Fruit fly (Drosophila melanogaster) whole organism, embryonic: ENCODE measurements around the gene Ctr1B.

Source experiments
- Ada2b ChIP-seq: fragments of 200-800 bp; sonication (Bioruptor generic); IDR thresholded peaks from 2 replicates; pipeline ENCODE4 v1.3.6; 2022; ENCODE audit warnings: missing biosample characterization, missing genetic modification characterization
- Asciz ChIP-seq: fragments of 200-800 bp; sonication (Bioruptor generic); optimal IDR thresholded peaks from 2 replicates; lab custom pipeline; 2017; ENCODE audit warnings: missing biosample characterization, mild to moderate bottlenecking, missing genetic modification characterization, missing genetic modification reagents
- CG10543 ChIP-seq: fragments of 200-800 bp; sonication (Bioruptor generic); optimal IDR thresholded peaks from 3 replicates; lab custom pipeline; 2017; ENCODE audit warnings: missing biosample characterization, mild to moderate bottlenecking, missing genetic modification characterization, moderate library complexity
- CG10959 ChIP-seq: fragments of 200-800 bp; sonication (Bioruptor generic); IDR thresholded peaks from 2 replicates; pipeline ENCODE4 v1.3.6; 2022; ENCODE audit warnings: missing biosample characterization, missing genetic modification characterization
- CG11695 ChIP-seq: fragments of 200-800 bp; sonication (Bioruptor generic); IDR thresholded peaks from 3 replicates; pipeline ENCODE4 v1.3.6; 2022; ENCODE audit warnings: missing biosample characterization, missing genetic modification characterization
- CG12659 ChIP-seq: fragments of 200-800 bp; sonication (Bioruptor generic); optimal IDR thresholded peaks from 3 replicates; lab custom pipeline; 2017; ENCODE audit warnings: mild to moderate bottlenecking, missing biosample characterization, missing genetic modification reagents, missing genetic modification characterization
- CG15479 ChIP-seq: fragments of 200-800 bp; sonication (Bioruptor generic); optimal IDR thresholded peaks from 3 replicates; lab custom pipeline; 2019; ENCODE audit warnings: missing biosample characterization, mild to moderate bottlenecking, missing genetic modification characterization, moderate library complexity
- CG16815 ChIP-seq: fragments of 200-800 bp; sonication (Bioruptor generic); optimal IDR thresholded peaks from 3 replicates; lab custom pipeline; 2017; ENCODE audit warnings: missing biosample characterization, mild to moderate bottlenecking, missing genetic modification characterization
- CG1792 ChIP-seq: fragments of 200-800 bp; sonication (Bioruptor generic); optimal IDR thresholded peaks from 2 replicates; lab custom pipeline; 2016; ENCODE audit warnings: missing biosample characterization, missing genetic modification characterization
- CG32772 ChIP-seq: fragments of 200-800 bp; sonication (Bioruptor generic); IDR thresholded peaks from 2 replicates; pipeline ENCODE4 v1.3.6; 2022; ENCODE audit warnings: missing biosample characterization, missing genetic modification characterization
- CG42726 ChIP-seq: fragments of 200-800 bp; sonication (Bioruptor generic); IDR thresholded peaks from 2 replicates; pipeline ENCODE4 v1.3.6; 2022; ENCODE audit warnings: missing biosample characterization, missing genetic modification characterization; ENCODE audit not compliant: partially characterized antibody
- CG5953 ChIP-seq: fragments of 200-800 bp; sonication (Bioruptor generic); IDR thresholded peaks from 2 replicates; pipeline ENCODE4 v1.3.6; 2022; ENCODE audit warnings: missing biosample characterization, missing genetic modification characterization
- CG8281 ChIP-seq: fragments of 200-800 bp; sonication (Bioruptor generic); optimal IDR thresholded peaks from 2 replicates; lab custom pipeline; 2018; ENCODE audit warnings: missing biosample characterization, mild to moderate bottlenecking, missing genetic modification characterization, moderate library complexity
- CG8924 ChIP-seq: fragments of 200-800 bp; optimal IDR thresholded peaks from 3 replicates; lab custom pipeline; 2019; ENCODE audit warnings: missing biosample characterization, mild to moderate bottlenecking, missing genetic modification characterization, moderate library complexity
- Deaf1 ChIP-seq: fragments of 200-800 bp; optimal IDR thresholded peaks from 3 replicates; lab custom pipeline; 2019; ENCODE audit warnings: missing biosample characterization, mild to moderate bottlenecking, missing genetic modification characterization, moderate library complexity
- Dfd ChIP-seq, 2 experiments: fragments of >200 bp; optimal IDR thresholded peaks; 2 replicates each; lab custom pipeline; 2017; ENCODE audit warnings: missing biosample characterization in 2 of 2, missing genetic modification characterization in 2 of 2
- Doc3 ChIP-seq: fragments of 200-800 bp; sonication (Bioruptor generic); IDR thresholded peaks from 3 replicates; pipeline ENCODE4 v1.3.6; 2022; ENCODE audit warnings: missing biosample characterization, missing genetic modification characterization; ENCODE audit not compliant: partially characterized antibody
- E2f2 ChIP-seq: fragments of 200-800 bp; sonication (Bioruptor generic); IDR thresholded peaks from 2 replicates; pipeline ENCODE4 v1.3.6; 2022; ENCODE audit warnings: missing biosample characterization, missing genetic modification characterization
- GATAe ChIP-seq: fragments of 200-800 bp; sonication (Bioruptor generic); conservative IDR thresholded peaks from 2 replicates; pipeline ENCODE4 v1.3.6; 2022; ENCODE audit warnings: missing biosample characterization, missing genetic modification characterization
- HLH54F ChIP-seq: fragments of 200-800 bp; sonication (Bioruptor generic); optimal IDR thresholded peaks from 3 replicates; lab custom pipeline; 2016; ENCODE audit warnings: missing biosample characterization, missing genetic modification characterization
- Lhr ChIP-seq: fragments of 200-800 bp; sonication (Bioruptor generic); optimal IDR thresholded peaks from 3 replicates; lab custom pipeline; 2017; ENCODE audit warnings: mild to moderate bottlenecking, missing biosample characterization, missing genetic modification reagents, missing genetic modification characterization
- MESR4 ChIP-seq: fragments of 200-800 bp; sonication (Bioruptor generic); optimal IDR thresholded peaks from 2 replicates; lab custom pipeline; 2018; ENCODE audit warnings: missing biosample characterization, mild to moderate bottlenecking, missing genetic modification characterization, moderate library complexity
- Max ChIP-seq: fragments of 200-800 bp; sonication (Bioruptor generic); optimal IDR thresholded peaks from 2 replicates; lab custom pipeline; 2016; ENCODE audit warnings: missing biosample characterization, mild to moderate bottlenecking, missing genetic modification characterization
- Med ChIP-seq: fragments of 200-800 bp; sonication (Bioruptor generic); peaks from one replicate; lab custom pipeline; 2016; ENCODE audit warnings: missing biosample characterization, missing genetic modification characterization, mild to moderate bottlenecking, inconsistent platforms, moderate library complexity
- Myb ChIP-seq: fragments of 200-800 bp; sonication (Bioruptor generic); optimal IDR thresholded peaks from 2 replicates; lab custom pipeline; 2016; ENCODE audit warnings: missing biosample characterization, missing genetic modification characterization
- NC2α ChIP-seq: fragments of 200-800 bp; sonication (Bioruptor generic); optimal IDR thresholded peaks from 2 replicates; lab custom pipeline; 2016; ENCODE audit warnings: missing biosample characterization, missing genetic modification characterization
- Nf-YB ChIP-seq: fragments of 200-800 bp; sonication (Bioruptor generic); optimal IDR thresholded peaks from 3 replicates; lab custom pipeline; 2019; ENCODE audit warnings: missing biosample characterization, mild to moderate bottlenecking, missing genetic modification characterization, moderate library complexity
- Nf-YC ChIP-seq: fragments of 200-800 bp; optimal IDR thresholded peaks from 3 replicates; lab custom pipeline; 2019; ENCODE audit warnings: missing biosample characterization, mild to moderate bottlenecking, missing genetic modification characterization, moderate library complexity
- Sin3A ChIP-seq: fragments of >200 bp; optimal IDR thresholded peaks from 2 replicates; lab custom pipeline; 2018
- Sry-δ ChIP-seq: fragments of 200-800 bp; sonication (Bioruptor generic); optimal IDR thresholded peaks from 2 replicates; lab custom pipeline; 2016; ENCODE audit warnings: missing biosample characterization, missing genetic modification characterization
- Taf1 ChIP-seq: fragments of 200-800 bp; sonication (Bioruptor generic); IDR thresholded peaks from 2 replicates; pipeline ENCODE4 v1.3.6; 2022; ENCODE audit warnings: missing biosample characterization, missing genetic modification characterization
- Trl ChIP-seq, 3 experiments: fragments of >200 bp in 2 of 3; fragments of 200-800 bp in 1 of 3; sonication (Bioruptor generic) in 1 of 3; optimal IDR thresholded peaks; 2 replicates in 1 of 3; 3 replicates in 2 of 3; lab custom pipeline; 2016 to 2017; ENCODE audit warnings: missing biosample characterization in 1 of 3, missing genetic modification characterization in 1 of 3
- abd-A ChIP-seq: fragments of 200-800 bp; sonication (Bioruptor generic); optimal IDR thresholded peaks from 3 replicates; lab custom pipeline; 2019; ENCODE audit warnings: missing biosample characterization, mild to moderate bottlenecking, missing genetic modification characterization, moderate library complexity
- corto ChIP-seq: fragments of 200-800 bp; sonication (Bioruptor generic); optimal IDR thresholded peaks from 2 replicates; lab custom pipeline; 2016; ENCODE audit warnings: missing biosample characterization, mild to moderate bottlenecking, missing genetic modification characterization, moderate library complexity
- cwo ChIP-seq: fragments of 200-800 bp; sonication (Bioruptor generic); optimal IDR thresholded peaks from 3 replicates; lab custom pipeline; 2017; ENCODE audit warnings: missing biosample characterization, missing genetic modification characterization, mild to moderate bottlenecking, moderate library complexity, missing genetic modification reagents
- dmrt99B ChIP-seq: fragments of 200-800 bp; sonication (Bioruptor generic); optimal IDR thresholded peaks from 2 replicates; lab custom pipeline; 2018; ENCODE audit warnings: missing biosample characterization, mild to moderate bottlenecking, missing genetic modification characterization, moderate library complexity
- ftz-f1 ChIP-seq: fragments of 200-800 bp; sonication (Bioruptor generic); optimal IDR thresholded peaks from 2 replicates; lab custom pipeline; 2016; ENCODE audit warnings: missing biosample characterization, missing genetic modification characterization
- gfzf ChIP-seq: fragments of 200-800 bp; sonication (Bioruptor generic); optimal IDR thresholded peaks from 2 replicates; lab custom pipeline; 2016; ENCODE audit warnings: missing biosample characterization, mild to moderate bottlenecking, missing genetic modification characterization, moderate library complexity
- grn ChIP-seq: fragments of 200-800 bp; sonication (Bioruptor generic); optimal IDR thresholded peaks from 3 replicates; lab custom pipeline; 2017; ENCODE audit warnings: missing biosample characterization, missing genetic modification characterization
- ham ChIP-seq: fragments of 200-800 bp; sonication (Bioruptor generic); IDR thresholded peaks from 2 replicates; pipeline ENCODE4 v1.3.6; 2022; ENCODE audit warnings: missing biosample characterization, missing genetic modification characterization
- hb ChIP-seq: fragments of 200-800 bp; sonication (Bioruptor generic); IDR thresholded peaks from 3 replicates; pipeline ENCODE4 v1.3.6; 2022; ENCODE audit warnings: missing biosample characterization, missing genetic modification characterization; ENCODE audit not compliant: partially characterized antibody
- inv ChIP-seq: fragments of 200-800 bp; sonication (Bioruptor generic); IDR thresholded peaks from 2 replicates; pipeline ENCODE4 v1.3.6; 2022; ENCODE audit warnings: missing biosample characterization, missing genetic modification characterization; ENCODE audit not compliant: partially characterized antibody
- luna ChIP-seq: fragments of 200-800 bp; sonication (Bioruptor generic); optimal IDR thresholded peaks from 2 replicates; lab custom pipeline; 2016; ENCODE audit warnings: missing biosample characterization, missing genetic modification characterization
- nom ChIP-seq: fragments of 200-800 bp; sonication (Bioruptor generic); optimal IDR thresholded peaks from 2 replicates; lab custom pipeline; 2017; ENCODE audit warnings: missing biosample characterization, missing genetic modification characterization, mild to moderate bottlenecking, moderate library complexity, missing genetic modification reagents
- pho ChIP-seq: fragments of 200-800 bp; sonication (Bioruptor generic); optimal IDR thresholded peaks from 2 replicates; lab custom pipeline; 2016; ENCODE audit warnings: missing biosample characterization, missing genetic modification characterization
- sens-2 ChIP-seq: fragments of 200-800 bp; sonication (Bioruptor generic); IDR thresholded peaks from 2 replicates; pipeline ENCODE4 v1.3.6; 2022; ENCODE audit warnings: missing biosample characterization, missing genetic modification characterization
- shn ChIP-seq: fragments of 200-800 bp; sonication (Bioruptor generic); optimal IDR thresholded peaks from 3 replicates; lab custom pipeline; 2016; ENCODE audit warnings: missing biosample characterization, missing genetic modification characterization
- ssp ChIP-seq: fragments of 200-800 bp; sonication (Bioruptor generic); IDR thresholded peaks from 2 replicates; pipeline ENCODE4 v1.3.6; 2022; ENCODE audit warnings: missing biosample characterization, missing genetic modification characterization
- twi ChIP-seq: fragments of 200-800 bp; optimal IDR thresholded peaks from 2 replicates; lab custom pipeline; 2019; ENCODE audit warnings: missing biosample characterization, mild to moderate bottlenecking, missing genetic modification characterization, moderate library complexity
- vvl ChIP-seq: fragments of 200-800 bp; sonication (Bioruptor generic); IDR thresholded peaks from 2 replicates; pipeline ENCODE4 v1.3.6; 2022; ENCODE audit warnings: missing biosample characterization, missing genetic modification characterization
- wdn ChIP-seq: fragments of 200-800 bp; sonication (Bioruptor generic); IDR thresholded peaks from 2 replicates; pipeline ENCODE4 v1.3.6; 2022; ENCODE audit warnings: missing biosample characterization, missing genetic modification characterization

Gene Ctr1B

DNA sequence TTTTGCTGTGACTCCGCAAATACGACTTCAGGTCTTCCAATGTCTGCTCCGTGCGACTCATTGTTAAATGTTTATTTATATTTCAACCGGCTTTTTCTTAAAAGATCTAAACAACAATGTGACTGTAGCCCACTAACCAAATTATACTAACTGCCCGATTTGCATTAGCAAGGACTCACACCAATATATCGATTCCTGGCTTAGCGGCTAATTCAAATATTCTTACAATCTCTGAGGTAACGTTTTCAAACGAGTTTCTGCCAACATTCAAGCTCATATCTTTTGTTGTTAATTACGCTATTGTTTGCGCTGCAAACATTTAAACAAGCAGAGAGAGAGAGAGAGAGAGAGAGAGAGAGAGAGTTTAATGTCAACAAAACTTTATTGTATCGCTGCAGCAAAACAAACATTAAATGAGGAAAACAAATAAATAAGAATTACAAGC lies 8.9 kb upstream of the Ctr1B start, which contains the start of gene tex (continued):
- TF ChIP-seq ham (no peak), CG5953 (no peak), abd-A (tag; lab: Kevin White, UChicago) (no peak), CG11695 (GFP tag; lab: Robert Waterston, UW) (no peak), Trl (optimal IDR thresholded peaks at IDR 0.05; lab: Kevin White, UChicago) (peak in 1 of 2 experiments; percentile 52), Trl (GFP tag; optimal IDR thresholded peaks at IDR 0.05; lab: Kevin White, UChicago) (peak; percentile 50), gfzf (peak; percentile 95), Ada2b (GFP tag; lab: Robert Waterston, UW) (no peak), cwo (no peak), Sry-δ (GFP tag; lab: Kevin White, UChicago) (peak; percentile 66), CG8281 (tag; lab: Kevin White, UChicago) (no peak), CG16815 (no peak), E2f2 (GFP tag; lab: Robert Waterston, UW) (peak; percentile 98), luna (GFP tag; lab: Kevin White, UChicago) (no peak), pho (GFP tag; lab: Kevin White, UChicago) (no peak), CG10543 (GFP tag; lab: Kevin White, UChicago) (no peak), grn (peak; percentile 26), vvl (GFP tag; lab: Robert Waterston, UW) (peak; percentile 68), Taf1 (GFP tag; lab: Robert Waterston, UW) (no peak), sens-2 (GFP tag; lab: Robert Waterston, UW) (no peak), Nf-YB (GFP tag; lab: Kevin White, UChicago) (peak; percentile 12), CG15479 (GFP tag; lab: Kevin White, UChicago) (no peak), Doc3 (no peak), wdn (GFP tag; lab: Robert Waterston, UW) (no peak), Sin3A (peak; percentile 26), CG12659 (GFP tag; lab: Kevin White, UChicago) (no peak), dmrt99B (no peak), CG32772 (GFP tag; lab: Robert Waterston, UW) (no peak), Lhr (GFP tag; lab: Kevin White, UChicago) (peak; percentile 55), Max (GFP tag; lab: Kevin White, UChicago) (no peak), ftz-f1 (GFP tag; lab: Kevin White, UChicago) (no peak), CG8924 (tag; lab: Kevin White, UChicago) (peak; percentile 59), Med (GFP tag; lab: Kevin White, UChicago) (peak; percentile 84), NC2α (GFP tag; lab: Kevin White, UChicago) (no peak), Nf-YC (tag; lab: Kevin White, UChicago) (no peak), hb (no peak), Deaf1 (tag; lab: Kevin White, UChicago) (no peak), CG1792 (GFP tag; lab: Kevin White, UChicago) (no peak), CG42726 (GFP tag; lab: Robert Waterston, UW) (no peak), shn (GFP tag; lab: Kevin White, UChicago) (no peak), MESR4 (peak; percentile 12), Dfd (GFP tag; optimal IDR thresholded peaks at IDR 0.05; lab: Kevin White, UChicago) (no peak), CG10959 (no peak), corto (no peak), nom (GFP tag; lab: Kevin White, UChicago) (no peak), Myb (peak; percentile 59), Asciz (GFP tag; lab: Kevin White, UChicago) (peak; percentile 89), twi (tag; lab: Kevin White, UChicago) (no peak), ssp (GFP tag; lab: Robert Waterston, UW) (no peak), GATAe (GFP tag; lab: Robert Waterston, UW) (no peak), HLH54F (no peak), inv (GFP tag; lab: Robert Waterston, UW) (no peak)
